Worm (Caenorhabditis elegans) whole organism, late embryonic: ENCODE results near the gene F53B2.8.
"Not testable (repeated sequence)": the region's sequence is repeated elsewhere in the genome, so short reads cannot be mapped to it uniquely, and the experiment has no call there.

Experiments used
- K09A11.1 ChIP-seq: sonication (generic microtip); optimal IDR thresholded peaks from 2 replicates; lab custom pipeline; 2017; ENCODE audit warnings: antibody characterized with exemption, mild to moderate bottlenecking, missing genetic modification characterization, missing compliant biosample characterization; ENCODE audit not compliant: insufficient read depth
- ama-1 ChIP-seq: fragments of 150-350 bp; optimal IDR thresholded peaks from 2 replicates; lab custom pipeline; 2014
- ceh-19 ChIP-seq: fragments of 200-800 bp; sonication (Bioruptor generic); optimal IDR thresholded peaks from 2 replicates; lab custom pipeline; 2018; ENCODE audit warnings: mild to moderate bottlenecking, missing genetic modification characterization, missing compliant biosample characterization
- ceh-30 ChIP-seq: fragments of 150-350 bp; optimal IDR thresholded peaks from 2 replicates; lab custom pipeline; 2014; ENCODE audit warnings: missing biosample characterization, missing genetic modification characterization
- ets-4 ChIP-seq: sonication (generic microtip); optimal IDR thresholded peaks from 2 replicates; lab custom pipeline; 2016; ENCODE audit warnings: missing genetic modification characterization, missing compliant biosample characterization
- nfya-1 ChIP-seq: sonication (generic microtip); optimal IDR thresholded peaks from 2 replicates; lab custom pipeline; 2017; ENCODE audit warnings: missing genetic modification characterization, mild to moderate bottlenecking, missing compliant biosample characterization, antibody characterized with exemption, moderate library complexity
- pat-9 ChIP-seq: fragments of 200-800 bp; sonication (Bioruptor generic); optimal IDR thresholded peaks from 2 replicates; lab custom pipeline; 2018; ENCODE audit warnings: mild to moderate bottlenecking, missing genetic modification characterization, moderate library complexity, missing compliant biosample characterization
- pqm-1 ChIP-seq: sonication (generic microtip); optimal IDR thresholded peaks from 2 replicates; lab custom pipeline; 2016; ENCODE audit warnings: missing genetic modification characterization, missing compliant biosample characterization
- sox-2 ChIP-seq: fragments of 200-800 bp; sonication (Bioruptor generic); IDR thresholded peaks from 2 replicates; pipeline ENCODE4 v1.3.6; 2022; ENCODE audit warnings: missing genetic modification reagents, missing genetic modification characterization, missing compliant biosample characterization
- sox-4 ChIP-seq: sonication (generic microtip); optimal IDR thresholded peaks from 2 replicates; lab custom pipeline; 2017; ENCODE audit warnings: mild to moderate bottlenecking, missing genetic modification characterization, inconsistent platforms, missing compliant biosample characterization

- not testable (repeated sequence) for TF ChIP-seq ceh-30 (tag; lab: Kevin White, UChicago); ceh-19 (GFP tag; lab: Kevin White, UChicago); sox-2 (GFP tag; lab: Robert Waterston, UW); nfya-1; pat-9 (tag; lab: Kevin White, UChicago); K09A11.1 (tag; lab: Kevin White, UChicago); ets-4; ama-1 (lab: Kevin White, UChicago); pqm-1 (tag; lab: Kevin White, UChicago); sox-4 (tag; lab: Kevin White, UChicago)
Measured at ce11 chrIV:12484479-12484878, 42.7 kb downstream of the F53B2.8 start, which contains the start of gene T04A11.4.
